Worm (Caenorhabditis elegans) whole organism, early embryonic: Measurements from ENCODE around the gene F35H12.6.

ENCODE experiments used
- B0310.2 ChIP-seq: sonication (generic microtip); optimal IDR thresholded peaks from 2 replicates; lab custom pipeline; 2016; ENCODE audit warnings: mild to moderate bottlenecking, missing genetic modification characterization, missing compliant biosample characterization
- aly-1 ChIP-seq: sonication (generic microtip); optimal IDR thresholded peaks from 2 replicates; lab custom pipeline; 2016; ENCODE audit warnings: missing genetic modification characterization, missing compliant biosample characterization
- ama-1 ChIP-seq: fragments of 150-350 bp; optimal IDR thresholded peaks from 2 replicates; lab custom pipeline; 2014
- ets-7 ChIP-seq: sonication (generic microtip); optimal IDR thresholded peaks from 2 replicates; lab custom pipeline; 2016; ENCODE audit warnings: missing genotype, missing genetic modification characterization, missing compliant biosample characterization
- flt-1 ChIP-seq: fragments of 200-800 bp; sonication (Bioruptor generic); IDR thresholded peaks from 2 replicates; pipeline ENCODE4 v1.3.6; 2022; ENCODE audit warnings: missing genetic modification characterization, missing compliant biosample characterization
- hmbx-1 ChIP-seq: sonication (generic microtip); optimal IDR thresholded peaks from 2 replicates; lab custom pipeline; 2016; ENCODE audit warnings: mild to moderate bottlenecking, missing genetic modification characterization, missing compliant biosample characterization
- pes-1 ChIP-seq: fragments of 200-800 bp; sonication (Bioruptor generic); IDR thresholded peaks from 2 replicates; pipeline ENCODE4 v1.3.6; 2022; ENCODE audit warnings: missing genetic modification reagents, missing genetic modification characterization, missing compliant biosample characterization
- sea-1 ChIP-seq: fragments of 200-800 bp; sonication (Bioruptor generic); conservative IDR thresholded peaks from 2 replicates; pipeline ENCODE4 v1.3.6; 2022; ENCODE audit warnings: missing genetic modification characterization, missing compliant biosample characterization
- tbx-11 ChIP-seq: fragments of 200-800 bp; sonication (Bioruptor generic); IDR thresholded peaks from 2 replicates; pipeline ENCODE4 v1.3.6; 2022; ENCODE audit warnings: missing genetic modification characterization, missing compliant biosample characterization
- tbx-37 ChIP-seq: fragments of 200-800 bp; sonication (Bioruptor generic); conservative IDR thresholded peaks from 2 replicates; pipeline ENCODE4 v1.3.6; 2022; ENCODE audit warnings: missing genetic modification reagents, missing genetic modification characterization, missing compliant biosample characterization

- no peak for TF ChIP-seq tbx-11 (GFP tag; lab: Robert Waterston, UW)
- no peak for TF ChIP-seq tbx-37 (GFP tag; lab: Robert Waterston, UW)
- TF ChIP-seq ama-1 (lab: Kevin White, UChicago) = no peak
- TF ChIP-seq B0310.2 (tag; lab: Kevin White, UChicago) = no peak
- no peak for TF ChIP-seq pes-1
- no peak for TF ChIP-seq ets-7 (tag; lab: Kevin White, UChicago)
- TF ChIP-seq aly-1 (tag; lab: Kevin White, UChicago) = no peak
- no peak for TF ChIP-seq sea-1
- no peak for TF ChIP-seq hmbx-1 (tag; lab: Kevin White, UChicago)
- TF ChIP-seq flt-1 = no peak
Observed at ce11 chrX:863478-863877, 49.6 kb upstream of the F35H12.6 start, which contains the start of gene cdo-1.
